Worm (Caenorhabditis elegans) whole organism, mixed stage, embryonic: ENCODE data around the gene clc-31.

Experiments
- M03D4.4 ChIP-seq: sonication (generic microtip); optimal IDR thresholded peaks from 2 replicates; lab custom pipeline; 2017; ENCODE audit warnings: mild to moderate bottlenecking, missing genetic modification characterization, missing compliant biosample characterization
- blmp-1 ChIP-seq: fragments of 150-350 bp; optimal IDR thresholded peaks from 2 replicates; lab custom pipeline; 2014; ENCODE audit warnings: missing biosample characterization, missing genetic modification characterization
- ceh-39 ChIP-seq: fragments of 150-350 bp; optimal IDR thresholded peaks from 2 replicates; lab custom pipeline; 2014; ENCODE audit warnings: missing biosample characterization, missing genetic modification characterization
- ceh-43 ChIP-seq: fragments of 200-800 bp; sonication (Bioruptor generic); optimal IDR thresholded peaks from 2 replicates; lab custom pipeline; 2018; ENCODE audit warnings: mild to moderate bottlenecking, missing genetic modification characterization, moderate library complexity, missing compliant biosample characterization
- ceh-83 ChIP-seq: fragments of 200-800 bp; sonication (Bioruptor generic); optimal IDR thresholded peaks from 2 replicates; lab custom pipeline; 2018; ENCODE audit warnings: mild to moderate bottlenecking, missing genetic modification characterization, missing compliant biosample characterization
- ces-1 ChIP-seq: fragments of 150-350 bp; optimal IDR thresholded peaks from 2 replicates; lab custom pipeline; 2014; ENCODE audit warnings: missing biosample characterization, missing genetic modification reagents, missing genetic modification characterization
- cnd-1 ChIP-seq: fragments of 200-800 bp; sonication (Bioruptor generic); optimal IDR thresholded peaks from 2 replicates; lab custom pipeline; 2018; ENCODE audit warnings: mild to moderate bottlenecking, missing genetic modification characterization, missing compliant biosample characterization
- drap-1 ChIP-seq: fragments of 200-800 bp; sonication (Bioruptor generic); optimal IDR thresholded peaks from 3 replicates; lab custom pipeline; 2018; ENCODE audit warnings: mild to moderate bottlenecking, missing genetic modification characterization, missing compliant biosample characterization
- flh-1 ChIP-seq: fragments of 200-800 bp; sonication (Bioruptor generic); optimal IDR thresholded peaks from 2 replicates; lab custom pipeline; 2018; ENCODE audit warnings: mild to moderate bottlenecking, missing genetic modification characterization, moderate library complexity, missing compliant biosample characterization
- ham-2 ChIP-seq: fragments of 200-800 bp; sonication (Bioruptor generic); optimal IDR thresholded peaks from 2 replicates; lab custom pipeline; 2018; ENCODE audit warnings: mild to moderate bottlenecking, missing genetic modification characterization, missing compliant biosample characterization
- hlh-1 ChIP-seq: fragments of 150-350 bp; optimal IDR thresholded peaks from 2 replicates; lab custom pipeline; 2014; ENCODE audit warnings: missing biosample characterization, missing genetic modification reagents, missing genetic modification characterization
- lin-13 ChIP-seq: fragments of 150-350 bp; optimal IDR thresholded peaks from 2 replicates; lab custom pipeline; 2014; ENCODE audit warnings: missing biosample characterization, missing genetic modification characterization
- lin-32 ChIP-seq: fragments of 200-800 bp; sonication (Bioruptor generic); optimal IDR thresholded peaks from 2 replicates; lab custom pipeline; 2018; ENCODE audit warnings: mild to moderate bottlenecking, missing genetic modification characterization, missing compliant biosample characterization
- lsy-2 ChIP-seq: fragments of 150-350 bp; optimal IDR thresholded peaks from 2 replicates; lab custom pipeline; 2014; ENCODE audit warnings: missing biosample characterization, missing genetic modification characterization
- mab-5 ChIP-seq: fragments of 150-350 bp; optimal IDR thresholded peaks from 2 replicates; lab custom pipeline; 2014; ENCODE audit warnings: missing biosample characterization, missing genetic modification characterization
- mep-1 ChIP-seq: fragments of 150-350 bp; optimal IDR thresholded peaks from 2 replicates; lab custom pipeline; 2017; ENCODE audit warnings: missing biosample characterization, missing genetic modification reagents, missing genetic modification characterization, inconsistent platforms
- nhr-12 ChIP-seq: fragments of 150-350 bp; optimal IDR thresholded peaks from 2 replicates; lab custom pipeline; 2014; ENCODE audit warnings: missing biosample characterization, missing genetic modification characterization
- nhr-2 ChIP-seq: fragments of 150-350 bp; optimal IDR thresholded peaks from 2 replicates; lab custom pipeline; 2014; ENCODE audit warnings: missing biosample characterization, missing genetic modification characterization
- nhr-237 ChIP-seq: fragments of 150-350 bp; optimal IDR thresholded peaks from 2 replicates; lab custom pipeline; 2014; ENCODE audit warnings: missing biosample characterization, missing genetic modification characterization
- pha-4 ChIP-seq: fragments of 150-350 bp; optimal IDR thresholded peaks from 2 replicates; lab custom pipeline; 2018; ENCODE audit warnings: missing biosample characterization, missing genetic modification reagents, missing genetic modification characterization
- sptf-1 ChIP-seq: sonication (generic microtip); optimal IDR thresholded peaks from 2 replicates; lab custom pipeline; 2017; ENCODE audit warnings: mild to moderate bottlenecking, missing genetic modification characterization, moderate library complexity, missing compliant biosample characterization
- unc-120 ChIP-seq: sonication (generic microtip); optimal IDR thresholded peaks from 2 replicates; lab custom pipeline; 2017; ENCODE audit warnings: missing genetic modification characterization, missing compliant biosample characterization; ENCODE audit not compliant: poor library complexity, severe bottlenecking
- unc-62 ChIP-seq: fragments of 150-350 bp; optimal IDR thresholded peaks from 2 replicates; lab custom pipeline; 2014; ENCODE audit warnings: missing biosample characterization, missing genetic modification reagents, missing genetic modification characterization
- zip-8 ChIP-seq: fragments of 150-350 bp; optimal IDR thresholded peaks from 2 replicates; lab custom pipeline; 2014; ENCODE audit warnings: missing biosample characterization, missing genetic modification characterization

Gene clc-31

ce11 chrII:333853-334449 is 6.4 kb upstream of the clc-31 start:
- TF ChIP-seq mep-1 (tag; lab: Kevin White, UChicago) (no peak), blmp-1 (peak; percentile 90)

DNA sequence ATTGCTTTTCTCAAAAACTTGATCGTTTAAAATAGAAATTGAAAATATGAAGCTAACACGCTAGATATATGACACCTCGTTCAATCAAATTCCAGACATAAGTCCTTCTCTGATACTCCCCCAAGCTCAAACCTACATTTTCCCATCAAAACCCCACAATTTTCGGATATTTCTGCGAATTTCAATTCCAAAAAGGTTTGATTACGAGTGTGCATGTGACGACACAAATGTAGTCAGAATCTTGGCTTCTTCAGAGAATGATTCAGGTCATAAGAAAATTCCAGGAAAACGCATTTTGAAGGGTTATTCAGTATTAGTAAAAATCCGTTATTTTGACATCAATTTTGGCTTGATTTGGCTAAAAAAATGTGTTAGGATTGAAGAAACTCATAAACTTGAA is 5.5 kb upstream of the clc-31 start:
- TF ChIP-seq nhr-237 (tag; lab: Kevin White, UChicago) = no peak
- TF ChIP-seq, all 35 proteins: peak for 0

ce11 chrII:337233-337832 is 3.0 kb upstream of the clc-31 start, which contains the start of gene cpn-2:
TSS of gene cpn-2 (plus strand) at chrII:337782.
- no peak for TF ChIP-seq pha-4 (tag; lab: Kevin White, UChicago)
- peak; percentile 87 for TF ChIP-seq blmp-1
- no peak for TF ChIP-seq flh-1
- peak; percentile 57 for TF ChIP-seq ham-2 (GFP tag; lab: Kevin White, UChicago)
- TF ChIP-seq unc-120 (tag; lab: Kevin White, UChicago) = no peak
- no peak for TF ChIP-seq nhr-2 (tag; lab: Kevin White, UChicago)

- TF ChIP-seq mab-5 (tag; lab: Kevin White, UChicago) (no peak), ceh-39 (tag; lab: Kevin White, UChicago) (no peak), sptf-1 (tag; lab: Kevin White, UChicago) (no peak), ham-2 (GFP tag; lab: Kevin White, UChicago) (no peak)
Observed at ce11 chrII:340714-341113, 390 bp downstream of the clc-31 start.

ce11 chrII:341282-341681 is 958 bp downstream of the clc-31 start:
- TF ChIP-seq ces-1 (GFP tag; lab: Kevin White, UChicago) = no peak
- no peak for TF ChIP-seq lin-32 (GFP tag; lab: Kevin White, UChicago)
- no peak for TF ChIP-seq ceh-83 (GFP tag; lab: Kevin White, UChicago)
- no peak for TF ChIP-seq nhr-12
- no peak for TF ChIP-seq unc-62
- no peak for TF ChIP-seq lsy-2 (tag; lab: Kevin White, UChicago)
- no peak for TF ChIP-seq cnd-1 (tag; lab: Kevin White, UChicago)
- TF ChIP-seq ceh-39 (tag; lab: Kevin White, UChicago) = no peak
- TF ChIP-seq pha-4 (tag; lab: Kevin White, UChicago) = no peak
- TF ChIP-seq lin-13 = no peak
- TF ChIP-seq nhr-237 (tag; lab: Kevin White, UChicago) = no peak
- TF ChIP-seq hlh-1 (tag; lab: Kevin White, UChicago) = no peak
- no peak for TF ChIP-seq unc-120 (tag; lab: Kevin White, UChicago)
- TF ChIP-seq M03D4.4 (tag; lab: Kevin White, UChicago) = no peak
- TF ChIP-seq nhr-2 (tag; lab: Kevin White, UChicago) = no peak
- TF ChIP-seq ham-2 (GFP tag; lab: Kevin White, UChicago) = no peak
- TF ChIP-seq drap-1 (GFP tag; lab: Kevin White, UChicago) = no peak

DNA sequence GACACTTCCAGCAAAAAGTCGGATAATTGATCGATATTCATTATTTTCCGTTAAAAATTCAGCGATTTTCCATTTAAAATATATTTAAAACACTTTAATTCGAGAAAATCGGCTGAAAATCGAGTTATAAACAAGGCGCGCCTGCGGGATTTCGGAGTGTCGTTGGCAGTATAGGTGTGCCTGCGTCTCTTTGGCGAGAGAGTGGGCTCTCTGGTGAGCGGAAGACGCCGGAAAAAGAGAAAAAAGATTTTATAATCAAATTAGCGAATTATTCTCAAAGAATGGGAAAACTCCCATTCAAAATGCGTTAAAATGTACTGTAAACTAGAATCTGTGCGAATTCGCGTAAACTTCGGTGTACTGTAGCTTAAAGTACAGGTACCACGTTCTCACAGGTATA is 7.4 kb downstream of the clc-31 start, which contains the start of gene D1069.3:
TSS of gene D1069.3 (minus strand) at position 158 of the 400 bp plus-strand sequence.
- TF ChIP-seq ceh-43 (GFP tag; lab: Kevin White, UChicago) (no peak), ces-1 (GFP tag; lab: Kevin White, UChicago) (peak; percentile 87), mep-1 (tag; lab: Kevin White, UChicago) (no peak), flh-1 (no peak)

DNA sequence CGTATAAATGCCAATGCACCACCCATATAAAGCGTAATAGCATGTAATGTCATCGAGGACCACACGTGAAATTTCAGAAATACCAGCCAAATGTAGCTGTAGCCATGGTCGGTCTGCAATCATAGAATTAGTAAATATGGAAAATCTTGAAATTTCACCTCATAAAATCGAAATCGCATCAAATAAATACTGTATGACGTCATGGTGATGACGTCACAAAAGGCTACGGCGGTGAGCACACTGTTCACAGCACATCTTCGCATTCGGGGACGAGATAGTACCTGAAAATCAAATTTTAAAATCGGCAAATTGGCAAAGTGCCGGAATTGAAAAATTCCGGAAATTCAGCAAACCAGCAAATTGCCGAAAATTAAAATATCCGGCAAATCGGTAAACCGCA is 9.4 kb downstream of the clc-31 start:
- no peak for TF ChIP-seq nhr-12
- TF ChIP-seq zip-8 (tag; lab: Kevin White, UChicago) = peak; percentile 96

DNA sequence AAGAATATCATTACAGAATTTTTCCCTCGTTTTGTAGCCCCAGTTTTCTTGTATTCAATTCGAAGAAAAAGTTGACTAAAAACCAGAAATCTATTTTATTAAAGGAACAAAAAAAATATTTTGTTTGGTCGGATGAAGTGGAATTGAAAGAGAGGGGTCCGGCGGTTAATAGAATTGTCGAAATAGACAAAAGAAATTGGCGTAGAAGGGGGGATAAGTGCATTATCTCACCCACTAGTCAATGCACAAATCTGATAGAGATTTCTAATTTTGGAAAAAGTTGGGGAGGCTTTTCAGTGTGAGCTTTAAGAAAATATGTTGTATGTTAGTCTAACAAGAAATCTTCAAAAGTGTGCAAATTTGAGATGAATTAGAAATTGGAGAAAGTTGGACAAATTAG is 14.2 kb downstream of the clc-31 start:
- peak; percentile 97 for TF ChIP-seq ces-1 (GFP tag; lab: Kevin White, UChicago)
- TF ChIP-seq unc-120 (tag; lab: Kevin White, UChicago) = no peak
- no peak for TF ChIP-seq ham-2 (GFP tag; lab: Kevin White, UChicago)
